Worm (Caenorhabditis elegans) whole organism, L1 larva: ENCODE results near the gene C35D10.7.

Experiments used
- C04F5.9 ChIP-seq: sonication (generic microtip); optimal IDR thresholded peaks from 2 replicates; lab custom pipeline; 2016; ENCODE audit warnings: missing genetic modification characterization, missing compliant biosample characterization
- C16A3.4 ChIP-seq: fragments of 150-350 bp; optimal IDR thresholded peaks from 2 replicates; lab custom pipeline; 2014; ENCODE audit warnings: missing biosample characterization, missing genetic modification characterization
- aly-2 ChIP-seq: fragments of 150-350 bp; optimal IDR thresholded peaks from 2 replicates; lab custom pipeline; 2014; ENCODE audit warnings: missing biosample characterization, missing genetic modification characterization
- blmp-1 ChIP-seq: fragments of 150-350 bp; optimal IDR thresholded peaks from 2 replicates; lab custom pipeline; 2014; ENCODE audit warnings: missing biosample characterization, missing genetic modification characterization
- ceh-63 ChIP-seq: fragments of 200-800 bp; sonication (Bioruptor generic); optimal IDR thresholded peaks from 2 replicates; lab custom pipeline; 2018; ENCODE audit warnings: mild to moderate bottlenecking, missing genetic modification characterization, missing compliant biosample characterization
- ceh-82 ChIP-seq, 3 experiments: fragments of 150-350 bp in 1 of 3; sonication (generic microtip) in 2 of 3; optimal IDR thresholded peaks; 2 replicates each; lab custom pipeline; 2014 to 2017; ENCODE audit warnings: missing biosample characterization in 3 of 3, missing genetic modification characterization in 3 of 3
- ceh-88 ChIP-seq: fragments of 200-800 bp; sonication (Bioruptor generic); IDR thresholded peaks from 2 replicates; pipeline ENCODE4 v1.3.6; 2022; ENCODE audit warnings: missing genetic modification characterization, missing compliant biosample characterization
- dsc-1 ChIP-seq: sonication (generic microtip); optimal IDR thresholded peaks from 2 replicates; lab custom pipeline; 2016; ENCODE audit warnings: mild to moderate bottlenecking, missing genetic modification characterization, missing compliant biosample characterization
- efl-1 ChIP-seq, 4 experiments: fragments of 150-350 bp; optimal IDR thresholded peaks in 3 of 4; peaks in 1 of 4; 1 replicate in 1 of 4; 2 replicates in 3 of 4; lab custom pipeline; 2014; ENCODE audit warnings: missing biosample characterization in 2 of 4, missing genetic modification characterization in 2 of 4, missing genetic modification reagents in 2 of 4
- elt-2 ChIP-seq: sonication (generic microtip); optimal IDR thresholded peaks from 2 replicates; lab custom pipeline; 2016; ENCODE audit warnings: missing genetic modification characterization, mild to moderate bottlenecking, inconsistent platforms, missing compliant biosample characterization, missing genetic modification reagents
- fkh-8 ChIP-seq: sonication (generic microtip); optimal IDR thresholded peaks from 2 replicates; lab custom pipeline; 2016; ENCODE audit warnings: mild to moderate bottlenecking, missing genetic modification characterization, missing compliant biosample characterization
- hlh-17 ChIP-seq: fragments of 200-800 bp; sonication (Bioruptor generic); optimal IDR thresholded peaks from 2 replicates; lab custom pipeline; 2018; ENCODE audit warnings: missing genetic modification characterization, mild to moderate bottlenecking, missing compliant biosample characterization, moderate library complexity, borderline replicate concordance
- hlh-4 ChIP-seq: sonication (generic microtip); optimal IDR thresholded peaks from 2 replicates; lab custom pipeline; 2016; ENCODE audit warnings: mild to moderate bottlenecking, missing genetic modification characterization, missing compliant biosample characterization
- irx-1 ChIP-seq: sonication (generic microtip); optimal IDR thresholded peaks from 2 replicates; lab custom pipeline; 2016; ENCODE audit warnings: missing genetic modification characterization, missing compliant biosample characterization
- isw-1 ChIP-seq: fragments of 200-800 bp; sonication (Bioruptor generic); IDR thresholded peaks from 2 replicates; pipeline ENCODE4 v1.3.6; 2022; ENCODE audit warnings: missing genetic modification characterization, missing compliant biosample characterization
- jun-1 ChIP-seq: fragments of 150-350 bp; optimal IDR thresholded peaks from 2 replicates; lab custom pipeline; 2014; ENCODE audit warnings: missing biosample characterization, missing genetic modification reagents, missing genetic modification characterization
- lin-15B ChIP-seq: fragments of 150-350 bp; sonication (generic microtip); optimal IDR thresholded peaks from 3 replicates; lab custom pipeline; 2014; ENCODE audit warnings: missing biosample characterization, missing genetic modification characterization
- lin-35 ChIP-seq, 2 experiments: fragments of 150-350 bp; optimal IDR thresholded peaks; 2 replicates each; lab custom pipeline; 2014; ENCODE audit warnings: missing biosample characterization in 2 of 2, missing genetic modification characterization in 2 of 2, missing genetic modification reagents in 2 of 2
- lir-3 ChIP-seq: sonication (generic microtip); optimal IDR thresholded peaks from 2 replicates; lab custom pipeline; 2016; ENCODE audit warnings: mild to moderate bottlenecking, missing genetic modification characterization, moderate library complexity, missing compliant biosample characterization; ENCODE audit not compliant: poor library complexity
- lsy-2 ChIP-seq, 2 experiments: fragments of 150-350 bp; optimal IDR thresholded peaks; 2 replicates each; lab custom pipeline; 2014; ENCODE audit warnings: missing biosample characterization in 2 of 2, missing genetic modification characterization in 2 of 2
- mef-2 ChIP-seq: fragments of 150-350 bp; optimal IDR thresholded peaks from 2 replicates; lab custom pipeline; 2014; ENCODE audit warnings: missing biosample characterization, missing genetic modification characterization
- mep-1 ChIP-seq: fragments of 150-350 bp; optimal IDR thresholded peaks from 2 replicates; lab custom pipeline; 2014; ENCODE audit warnings: missing biosample characterization, missing genetic modification characterization
- nhr-19 ChIP-seq: fragments of 200-800 bp; sonication (Bioruptor generic); conservative IDR thresholded peaks from 2 replicates; pipeline ENCODE4 v1.3.6; 2022; ENCODE audit warnings: missing genetic modification characterization, missing compliant biosample characterization
- nhr-20 ChIP-seq: sonication (generic microtip); optimal IDR thresholded peaks from 2 replicates; lab custom pipeline; 2016; ENCODE audit warnings: mild to moderate bottlenecking, missing genetic modification characterization, missing compliant biosample characterization
- nhr-85 ChIP-seq: sonication (generic microtip); peaks from one replicate; lab custom pipeline; 2016; ENCODE audit warnings: missing genetic modification characterization, inconsistent platforms, missing compliant biosample characterization
- pax-3 ChIP-seq: fragments of 200-800 bp; sonication (Bioruptor generic); optimal IDR thresholded peaks from 2 replicates; lab custom pipeline; 2018; ENCODE audit warnings: mild to moderate bottlenecking, missing genetic modification characterization, moderate library complexity, missing compliant biosample characterization
- sox-4 ChIP-seq: sonication (generic microtip); optimal IDR thresholded peaks from 2 replicates; lab custom pipeline; 2016; ENCODE audit warnings: missing genetic modification characterization, missing compliant biosample characterization
- tlp-1 ChIP-seq: fragments of 150-350 bp; optimal IDR thresholded peaks from 2 replicates; lab custom pipeline; 2014; ENCODE audit warnings: missing biosample characterization, missing genetic modification characterization
- unc-30 ChIP-seq: sonication (generic microtip); optimal IDR thresholded peaks from 2 replicates; lab custom pipeline; 2017; ENCODE audit warnings: missing biosample characterization, missing genetic modification characterization
- unc-62 ChIP-seq: fragments of 150-350 bp; optimal IDR thresholded peaks from 2 replicates; lab custom pipeline; 2014; ENCODE audit warnings: missing biosample characterization, missing genetic modification reagents, missing genetic modification characterization

C35D10.7 gene

ce11 chrIII:4879445-4879844 lies 23.5 kb downstream of the C35D10.7 start, which contains the start of gene C35D10.1:
Gene C35D10.1 (plus strand): TSS chrIII:4879745.
- TF ChIP-seq efl-1 (optimal IDR thresholded peaks at IDR 0.05; lab: Kevin White, UChicago) (no peak), efl-1 (GFP tag; optimal IDR thresholded peaks at IDR 0.05 in 1 of 2; lab: Kevin White, UChicago) (peak in 1 of 2 experiments; percentile 74), lin-15B (tag; lab: Kevin White, UChicago) (no peak)

- TF ChIP-seq C16A3.4 (tag; lab: Kevin White, UChicago) (no peak), efl-1 (optimal IDR thresholded peaks at IDR 0.05; lab: Kevin White, UChicago) (no peak), efl-1 (GFP tag; optimal IDR thresholded peaks at IDR 0.05 in 1 of 2; lab: Kevin White, UChicago) (peak in 1 of 2 experiments; percentile 70), elt-2 (peak; percentile 55), pax-3 (tag; lab: Kevin White, UChicago) (no peak), hlh-4 (no peak)
Measured at ce11 chrIII:4881955-4882354, 26.0 kb downstream of the C35D10.7 start.

- TF ChIP-seq jun-1 (tag; lab: Kevin White, UChicago) (peak; percentile 29), fkh-8 (tag; lab: Kevin White, UChicago) (no peak), lir-3 (no peak), elt-2 (peak; percentile 40), dsc-1 (tag; lab: Kevin White, UChicago) (no peak), nhr-20 (tag; lab: Kevin White, UChicago) (no peak), ceh-82 (tag; optimal IDR thresholded peaks at IDR 0.05; lab: Kevin White, UChicago) (no peak), C04F5.9 (tag; lab: Kevin White, UChicago) (no peak)
Measured at ce11 chrIII:4883429-4883828, 27.4 kb downstream of the C35D10.7 start, which contains the start of gene clec-5. Gene clec-5 (minus strand): TSS chrIII:4883606.

- no peak for TF ChIP-seq mef-2 (tag; lab: Kevin White, UChicago)
- no peak for TF ChIP-seq irx-1 (tag; lab: Kevin White, UChicago)
- TF ChIP-seq unc-30 (tag; lab: Kevin White, UChicago), result no peak
- peak; percentile 51 for TF ChIP-seq elt-2
- no peak for TF ChIP-seq mep-1
Measured at ce11 chrIII:4887291-4887690, 31.3 kb downstream of the C35D10.7 start, which contains the start of gene clec-6. Gene clec-6 (minus strand): TSS chrIII:4887444.

ce11 chrIII:4890997-4891396 lies 35.0 kb downstream of the C35D10.7 start, which contains the start of gene F26F4.5:
Gene F26F4.5 (minus strand): TSS chrIII:4891252.
- TF ChIP-seq isw-1 (GFP tag; lab: Robert Waterston, UW) (no peak), unc-30 (tag; lab: Kevin White, UChicago) (no peak), ceh-63 (GFP tag; lab: Kevin White, UChicago) (no peak), sox-4 (no peak), nhr-85 (tag; lab: Kevin White, UChicago) (no peak), lsy-2 (tag; optimal IDR thresholded peaks at IDR 0.05; lab: Kevin White, UChicago) (no peak), nhr-19 (GFP tag; lab: Robert Waterston, UW) (no peak), C16A3.4 (tag; lab: Kevin White, UChicago) (no peak), unc-62 (GFP tag; lab: Kevin White, UChicago) (no peak), tlp-1 (tag; lab: Kevin White, UChicago) (no peak), ceh-88 (GFP tag; lab: Robert Waterston, UW) (no peak), blmp-1 (tag; lab: Kevin White, UChicago) (no peak)

- TF ChIP-seq lin-35 (GFP tag; optimal IDR thresholded peaks at IDR 0.05; lab: Kevin White, UChicago), result peak in 1 of 2 experiments; percentile 15
- no peak for TF ChIP-seq hlh-17 (GFP tag; lab: Kevin White, UChicago)
- TF ChIP-seq aly-2 (tag; lab: Kevin White, UChicago), result peak; percentile 18
- TF ChIP-seq, all 84 proteins: peak for 2
Measured at ce11 chrIII:4893540-4893939, 37.5 kb downstream of the C35D10.7 start, which contains the start of gene F26F4.6. Gene F26F4.6 (minus strand): TSS chrIII:4893640.
